Worm (Caenorhabditis elegans) whole organism, dauer: ENCODE data around the gene tnt-3.

ENCODE experiments used
- unc-62 ChIP-seq: sonication (generic microtip); optimal IDR thresholded peaks from 2 replicates; lab custom pipeline; 2017; ENCODE audit warnings: missing biosample characterization, missing genetic modification reagents, missing genetic modification characterization

tnt-3 gene

DNA sequence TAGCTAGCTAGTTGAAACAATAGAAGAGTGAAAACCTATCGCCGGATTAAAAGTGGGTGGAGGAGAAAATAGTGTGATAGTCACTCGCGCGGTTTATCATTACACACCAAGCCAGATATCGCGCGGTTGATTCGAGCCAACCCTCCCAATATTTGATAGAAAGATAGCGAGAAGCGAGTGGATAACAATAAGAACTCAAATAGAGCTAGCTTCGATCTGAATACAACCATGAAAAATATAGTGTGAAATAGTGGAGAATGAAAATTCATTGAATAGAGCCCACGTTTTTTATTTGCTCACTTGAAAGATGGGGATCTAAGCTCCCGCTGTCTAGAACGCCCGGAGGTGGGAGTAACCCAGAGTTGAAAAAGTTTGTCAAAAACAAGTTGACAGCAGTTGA is at the start of gene tnt-3:
TSS of gene tnt-3 (minus strand) at position 101 of the 400 bp plus-strand sequence.
- TF ChIP-seq unc-62 = no peak

DNA sequence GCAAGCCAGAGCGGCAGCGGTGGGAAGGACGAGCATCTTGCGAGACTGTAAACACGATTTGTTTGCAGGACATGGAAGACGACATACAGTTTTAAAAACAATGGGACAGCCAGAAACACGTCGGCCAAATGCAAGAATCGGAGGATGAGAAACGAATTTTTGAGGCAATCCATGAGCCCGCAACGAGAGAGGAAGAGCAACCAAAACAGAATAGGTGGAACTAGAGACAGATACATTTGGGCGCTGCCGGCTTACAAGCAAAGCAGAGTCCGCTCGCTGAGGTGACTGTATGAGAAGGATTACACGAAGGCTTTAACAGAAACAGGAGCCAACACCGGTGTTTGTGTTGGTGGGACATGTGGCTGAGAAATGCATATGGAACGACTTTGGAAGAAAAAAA is 49.6 kb upstream of the tnt-3 start:
- TF ChIP-seq unc-62 = no peak

DNA sequence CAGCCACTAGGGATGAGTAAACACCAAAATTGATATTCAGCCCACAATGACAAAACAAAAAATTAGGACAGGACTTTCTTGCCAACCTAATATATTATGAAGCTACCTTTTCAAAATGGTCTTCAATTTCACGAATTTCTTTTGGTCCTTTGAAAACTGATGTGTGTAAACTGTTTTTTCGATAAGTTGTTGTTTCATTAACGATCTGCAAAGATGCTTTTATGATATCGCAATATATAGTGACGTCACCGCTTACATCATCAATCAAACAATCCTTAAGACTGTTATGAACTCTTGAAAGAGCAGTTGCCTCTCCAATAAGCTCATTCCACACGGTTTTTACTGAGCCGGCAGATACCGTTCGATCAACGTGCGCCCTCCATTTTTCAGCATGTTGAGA is 47.2 kb upstream of the tnt-3 start:
- TF ChIP-seq unc-62 = no peak

- TF ChIP-seq unc-62 = no peak
These were observed 45.4 kb upstream of the tnt-3 start for ce11 chrX:7990282-7990681.

- no peak for TF ChIP-seq unc-62
These were observed 44.3 kb upstream of the tnt-3 start for ce11 chrX:7989155-7989554.

DNA sequence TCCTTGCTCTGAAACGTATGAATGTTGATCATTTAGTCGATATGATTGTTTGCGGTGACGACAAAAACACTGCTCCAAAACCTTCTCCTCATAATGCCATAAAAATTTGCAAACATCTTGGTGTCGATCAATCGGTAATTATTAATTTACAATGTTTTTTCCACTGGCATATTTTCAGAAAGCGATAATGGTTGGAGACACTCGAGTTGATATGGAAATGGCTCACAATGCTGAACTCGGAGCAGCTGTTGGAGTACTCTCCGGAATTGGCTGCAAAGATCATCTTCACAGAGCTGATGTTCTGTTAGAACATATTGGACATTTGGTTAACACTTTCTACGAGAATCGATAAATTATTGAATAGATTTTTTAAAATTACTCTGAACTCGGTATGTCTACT is 43.6 kb upstream of the tnt-3 start:
- TF ChIP-seq unc-62 = no peak

DNA sequence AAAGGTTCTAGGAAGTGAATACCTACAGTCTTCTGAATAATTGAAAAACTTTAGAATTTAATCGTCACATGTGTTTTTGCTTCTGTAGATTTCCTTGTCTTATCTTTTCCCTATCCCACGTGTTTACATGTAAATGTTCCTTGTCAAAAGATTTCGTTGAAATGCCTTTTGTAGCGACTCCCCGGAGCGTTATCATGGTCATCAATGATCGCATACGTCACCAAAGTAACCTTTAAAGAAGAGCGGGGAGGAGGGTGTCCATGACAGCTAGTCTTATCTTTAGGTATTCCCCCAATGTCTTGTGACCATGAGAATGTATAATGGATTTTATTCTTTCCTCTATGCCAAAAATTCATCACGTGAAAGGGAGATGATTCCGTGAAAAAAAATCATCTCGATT is 42.0 kb upstream of the tnt-3 start:
- no peak for TF ChIP-seq unc-62

DNA sequence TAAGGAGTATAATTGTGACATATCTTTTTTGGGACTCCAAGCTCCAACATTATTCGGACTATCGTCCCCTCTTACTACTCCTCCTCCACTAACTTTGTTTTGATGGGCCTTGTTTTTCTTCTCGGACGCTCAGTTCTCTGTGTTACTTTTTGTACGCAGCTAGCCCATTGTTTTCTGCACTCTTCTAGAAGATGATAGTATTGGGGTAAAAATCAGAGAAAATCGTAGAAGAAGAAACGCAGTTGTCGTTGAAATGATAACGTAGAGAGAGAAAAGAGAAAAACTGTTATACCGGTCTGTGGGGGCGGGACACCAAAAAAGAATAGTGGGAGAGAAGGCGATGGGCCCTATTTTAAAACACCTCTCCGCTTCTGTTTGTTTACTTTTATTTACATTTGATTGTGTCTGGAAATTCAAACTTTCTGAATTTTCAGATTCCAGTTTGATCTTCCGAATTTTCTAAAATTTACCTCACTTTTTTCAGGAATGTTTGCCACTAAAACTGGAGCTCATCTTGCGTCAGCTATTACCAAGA is 40.7 kb upstream of the tnt-3 start, which contains the start of gene F45E1.4:
TSS of gene F45E1.4 (plus strand) at position 485 of the 535 bp plus-strand sequence.
- TF ChIP-seq unc-62 = no peak

- no peak for TF ChIP-seq unc-62
These were observed 39.8 kb upstream of the tnt-3 start for ce11 chrX:7984742-7985141.

DNA sequence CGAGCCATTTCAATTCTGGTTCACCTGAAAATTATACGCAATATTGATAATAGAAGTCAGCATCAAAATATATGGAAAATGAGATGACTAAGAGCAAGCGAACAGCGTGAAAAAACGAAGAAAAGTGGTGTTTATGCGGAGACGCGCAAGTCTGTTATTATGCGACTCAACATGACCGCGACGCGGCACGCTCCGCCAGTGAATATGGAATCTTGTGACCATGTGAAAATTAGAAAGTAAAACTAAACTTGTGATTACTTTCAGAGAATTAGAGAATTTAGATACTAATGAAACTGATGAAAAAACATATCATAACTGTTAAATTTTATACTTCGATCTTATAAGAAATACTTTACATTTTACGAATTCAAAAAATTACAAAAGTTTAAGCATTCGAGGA is 37.1 kb upstream of the tnt-3 start, which contains the start of gene his-71:
TSS of gene his-71 (minus strand) at position 24 of the 400 bp plus-strand sequence.
- TF ChIP-seq unc-62 = no peak

- no peak for TF ChIP-seq unc-62
These were observed 32.6 kb upstream of the tnt-3 start for ce11 chrX:7977452-7977851.

- no peak for TF ChIP-seq unc-62
These were observed 31.5 kb upstream of the tnt-3 start, which contains the start of gene F45E1.5 for ce11 chrX:7976400-7976799. Gene F45E1.5, plus strand, starts transcription at chrX:7976700.

- no peak for TF ChIP-seq unc-62
These were observed 30.8 kb upstream of the tnt-3 start for ce11 chrX:7975741-7976140.

DNA sequence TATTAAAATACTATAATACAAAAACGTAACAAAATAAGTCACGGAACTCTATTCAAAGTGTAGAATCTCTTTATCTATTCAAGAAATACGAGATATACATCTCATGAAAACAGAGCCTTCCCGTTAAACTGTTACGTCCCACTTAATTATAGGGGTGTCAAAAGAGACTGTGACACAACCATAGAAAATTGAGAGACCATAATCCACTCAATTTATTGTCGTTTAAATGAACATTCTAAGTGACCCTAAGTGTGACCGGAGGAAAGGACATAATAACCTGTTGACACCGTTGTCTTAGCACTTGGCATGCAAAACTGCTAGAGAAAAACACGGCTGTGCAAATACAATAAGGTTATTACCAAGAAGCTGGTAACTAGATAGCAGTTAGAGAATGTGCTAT is 23.6 kb upstream of the tnt-3 start:
- no peak for TF ChIP-seq unc-62

ce11 chrX:7965449-7965848 is 20.6 kb upstream of the tnt-3 start:
- TF ChIP-seq unc-62 = no peak

DNA sequence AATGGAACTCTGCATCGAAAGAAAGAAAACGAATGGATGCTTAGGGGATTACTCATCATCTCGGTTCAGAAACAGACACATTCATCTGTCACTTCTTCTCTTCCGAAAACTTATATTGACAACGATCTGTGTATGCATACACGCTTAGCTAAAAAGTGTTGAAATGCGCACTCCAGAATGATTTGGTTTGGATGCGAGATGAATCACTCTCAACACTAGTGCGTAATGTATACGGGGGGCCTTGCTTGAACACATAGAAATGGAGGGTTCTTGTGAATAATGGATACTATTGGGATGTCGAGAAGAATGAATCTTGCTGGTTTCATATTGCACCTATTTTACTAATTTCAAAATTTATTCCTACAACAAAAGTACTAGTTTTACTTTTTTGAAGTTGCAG is 19.1 kb upstream of the tnt-3 start:
- no peak for TF ChIP-seq unc-62

- no peak for TF ChIP-seq unc-62
These were observed 17.2 kb upstream of the tnt-3 start for ce11 chrX:7962056-7962485.

DNA sequence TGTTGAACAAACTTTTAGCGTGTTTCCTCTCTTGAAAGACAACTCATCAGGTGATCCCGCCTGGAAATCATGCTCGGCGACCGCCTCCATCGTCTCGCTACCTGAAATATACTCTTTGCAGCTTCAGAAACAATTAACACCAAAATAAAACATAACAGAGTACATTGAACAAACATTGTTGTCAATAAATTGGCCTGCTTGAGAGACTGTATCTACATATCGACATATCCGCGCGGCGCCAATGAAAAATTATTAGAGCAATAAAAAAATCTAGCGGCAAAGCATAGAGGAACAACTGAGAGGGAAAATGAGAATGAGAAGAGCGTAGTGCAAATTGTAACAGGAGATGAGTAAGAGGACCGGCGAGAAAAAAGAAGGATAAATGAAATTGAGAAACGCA is 16.7 kb upstream of the tnt-3 start, which contains the start of gene sem-5:
TSS of gene sem-5 (minus strand) at position 101 of the 400 bp plus-strand sequence.
- TF ChIP-seq unc-62 = no peak

ce11 chrX:7958203-7958602 is 13.3 kb upstream of the tnt-3 start, which contains the start of gene sfxn-2:
Gene sfxn-2, minus strand, starts transcription at chrX:7958303.
- TF ChIP-seq unc-62 = no peak
